Worm (Caenorhabditis elegans) whole organism, L4/young adult: ENCODE results near the gene R144.10.

ENCODE experiments used
- W03F9.2 ChIP-seq: fragments of 150-350 bp; optimal IDR thresholded peaks from 2 replicates; lab custom pipeline; 2014; ENCODE audit warnings: missing biosample characterization, missing genetic modification characterization
- dao-5 ChIP-seq: sonication (generic microtip); optimal IDR thresholded peaks from 2 replicates; lab custom pipeline; 2016; ENCODE audit warnings: missing genotype, missing genetic modification characterization, moderate library complexity, missing compliant biosample characterization
- him-1 ChIP-seq: sonication (generic microtip); optimal IDR thresholded peaks from 2 replicates; lab custom pipeline; 2016; ENCODE audit warnings: missing genotype, missing genetic modification reagents, missing genetic modification characterization, missing compliant biosample characterization

ce11 chrIII:5018116-5018689 is 16.1 kb upstream of the R144.10 start, which contains the start of gene wip-1:
- TF ChIP-seq him-1 (tag; lab: Kevin White, UChicago): peak; percentile 98
- peak; percentile 72 for TF ChIP-seq dao-5 (tag; lab: Kevin White, UChicago)
- peak; percentile 98 for TF ChIP-seq W03F9.2 (tag; lab: Kevin White, UChicago)
